Worm (Caenorhabditis elegans): ENCODE results near the gene F38A1.6.

ce11 chrIV:1284877-1285276 lies 33.2 kb downstream of the F38A1.6 start:
- TF ChIP-seq ceh-36 (tag; optimal IDR thresholded peaks at IDR 0.05): no peak
- TF ChIP-seq tbx-11 (GFP tag; IDR thresholded peaks at IDR 0.05): no peak
- no peak for TF ChIP-seq flt-1 (GFP tag; IDR thresholded peaks at IDR 0.05)
- no peak for TF ChIP-seq B0310.2 (tag; optimal IDR thresholded peaks at IDR 0.05)
- no peak for TF ChIP-seq ets-7 (tag; optimal IDR thresholded peaks at IDR 0.05)
- TF ChIP-seq ama-1 (optimal IDR thresholded peaks at IDR 0.05): no peak
- TF ChIP-seq F13C5.2 (tag; optimal IDR thresholded peaks at IDR 0.05): no peak
- TF ChIP-seq sea-1 (GFP tag; conservative IDR thresholded peaks at IDR 0.05): no peak
